Worm (Caenorhabditis elegans) whole organism, early embryonic: Measurements from ENCODE around the gene F21C10.13.

Experiments
- B0310.2 ChIP-seq: sonication (generic microtip); optimal IDR thresholded peaks from 2 replicates; lab custom pipeline; 2016; ENCODE audit warnings: mild to moderate bottlenecking, missing genetic modification characterization, missing compliant biosample characterization
- F13C5.2 ChIP-seq: sonication (generic microtip); optimal IDR thresholded peaks from 2 replicates; lab custom pipeline; 2017; ENCODE audit warnings: mild to moderate bottlenecking, missing genetic modification characterization, inconsistent platforms, missing compliant biosample characterization
- aly-1 ChIP-seq: sonication (generic microtip); optimal IDR thresholded peaks from 2 replicates; lab custom pipeline; 2016; ENCODE audit warnings: missing genetic modification characterization, missing compliant biosample characterization
- ama-1 ChIP-seq: fragments of 150-350 bp; optimal IDR thresholded peaks from 2 replicates; lab custom pipeline; 2014
- ceh-13 ChIP-seq: fragments of 200-800 bp; sonication (Bioruptor generic); optimal IDR thresholded peaks from 2 replicates; lab custom pipeline; 2018; ENCODE audit warnings: mild to moderate bottlenecking, missing genetic modification characterization, missing compliant biosample characterization
- ceh-36 ChIP-seq: sonication (generic microtip); optimal IDR thresholded peaks from 2 replicates; lab custom pipeline; 2016; ENCODE audit warnings: missing genetic modification characterization, inconsistent platforms, missing compliant biosample characterization
- flt-1 ChIP-seq: fragments of 200-800 bp; sonication (Bioruptor generic); IDR thresholded peaks from 2 replicates; pipeline ENCODE4 v1.3.6; 2022; ENCODE audit warnings: missing genetic modification characterization, missing compliant biosample characterization
- hmbx-1 ChIP-seq: sonication (generic microtip); optimal IDR thresholded peaks from 2 replicates; lab custom pipeline; 2016; ENCODE audit warnings: mild to moderate bottlenecking, missing genetic modification characterization, missing compliant biosample characterization
- hmg-4 ChIP-seq: fragments of 200-800 bp; sonication (Bioruptor generic); optimal IDR thresholded peaks from 2 replicates; lab custom pipeline; 2018; ENCODE audit warnings: mild to moderate bottlenecking, missing genetic modification characterization, missing compliant biosample characterization
- hnd-1 ChIP-seq: sonication (generic microtip); optimal IDR thresholded peaks from 2 replicates; lab custom pipeline; 2016; ENCODE audit warnings: missing genetic modification characterization, missing compliant biosample characterization
- pes-1 ChIP-seq: fragments of 200-800 bp; sonication (Bioruptor generic); IDR thresholded peaks from 2 replicates; pipeline ENCODE4 v1.3.6; 2022; ENCODE audit warnings: missing genetic modification reagents, missing genetic modification characterization, missing compliant biosample characterization
- scrt-1 ChIP-seq: fragments of 200-800 bp; sonication (Bioruptor generic); IDR thresholded peaks from 2 replicates; pipeline ENCODE4 v1.3.6; 2022; ENCODE audit warnings: missing genetic modification characterization, missing compliant biosample characterization
- sea-1 ChIP-seq: fragments of 200-800 bp; sonication (Bioruptor generic); conservative IDR thresholded peaks from 2 replicates; pipeline ENCODE4 v1.3.6; 2022; ENCODE audit warnings: missing genetic modification characterization, missing compliant biosample characterization
- tbx-37 ChIP-seq: fragments of 200-800 bp; sonication (Bioruptor generic); conservative IDR thresholded peaks from 2 replicates; pipeline ENCODE4 v1.3.6; 2022; ENCODE audit warnings: missing genetic modification reagents, missing genetic modification characterization, missing compliant biosample characterization

- no peak for TF ChIP-seq ama-1 (lab: Kevin White, UChicago)
- no peak for TF ChIP-seq B0310.2 (tag; lab: Kevin White, UChicago)
- no peak for TF ChIP-seq sea-1 (GFP tag; lab: Robert Waterston, UW)
- TF ChIP-seq ceh-13 (GFP tag; lab: Kevin White, UChicago): no peak
- TF ChIP-seq scrt-1 (GFP tag; lab: Robert Waterston, UW): no peak
- TF ChIP-seq aly-1: no peak
- TF ChIP-seq flt-1 (GFP tag; lab: Robert Waterston, UW): no peak
- TF ChIP-seq tbx-37 (GFP tag; lab: Robert Waterston, UW): no peak
- TF ChIP-seq ceh-36 (tag; lab: Kevin White, UChicago): no peak
- no peak for TF ChIP-seq F13C5.2 (tag; lab: Kevin White, UChicago)
- TF ChIP-seq hnd-1 (tag; lab: Kevin White, UChicago): no peak
- no peak for TF ChIP-seq pes-1 (GFP tag; lab: Robert Waterston, UW)
- TF ChIP-seq hmg-4: no peak
- no peak for TF ChIP-seq hmbx-1 (tag; lab: Kevin White, UChicago)
Observed at ce11 chrV:9148151-9148550, 26.0 kb downstream of the F21C10.13 start.
